Worm (Caenorhabditis elegans): Measurements from ENCODE around the gene T15B7.15.

DNA sequence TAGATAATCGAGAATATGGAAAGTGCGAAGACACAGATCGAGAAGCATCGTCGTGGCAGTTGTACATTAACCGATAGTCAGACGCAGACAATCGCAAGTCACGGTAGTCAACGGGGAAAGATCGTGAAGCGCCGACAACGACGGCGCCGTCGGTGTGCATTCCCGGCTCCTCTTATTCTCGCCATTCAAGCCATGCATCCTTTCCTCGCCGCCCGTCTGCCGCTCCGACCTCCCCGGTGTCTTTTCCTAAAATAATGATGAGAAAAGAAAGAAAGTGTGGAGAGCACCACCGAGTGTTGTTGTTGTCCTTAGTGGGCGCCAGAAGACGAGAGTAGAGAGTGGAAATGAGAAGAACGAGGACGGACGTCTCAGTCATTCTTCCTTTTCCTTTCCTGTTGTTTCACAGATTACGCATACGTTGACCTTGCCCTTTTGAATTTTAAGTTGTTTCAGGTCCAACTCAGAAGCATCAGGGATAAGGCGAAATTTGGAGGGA is 44.7 kb downstream of the T15B7.15 start, which contains the start of gene ZC404.1:
- no peak for TF ChIP-seq ceh-45 (GFP tag; IDR thresholded peaks at IDR 0.05)
- no peak for TF ChIP-seq hlh-15 (tag; optimal IDR thresholded peaks at IDR 0.05)
- no peak for TF ChIP-seq pha-4 (tag; optimal IDR thresholded peaks at IDR 0.05)
- no peak for TF ChIP-seq F13H6.1 (tag; optimal IDR thresholded peaks at IDR 0.05)
- TF ChIP-seq ceh-2 (tag; optimal IDR thresholded peaks at IDR 0.05) = no peak
- TF ChIP-seq unc-86 (tag; optimal IDR thresholded peaks at IDR 0.05) = no peak
- TF ChIP-seq hlh-6 (tag; optimal IDR thresholded peaks at IDR 0.05) = no peak
- peak; percentile 8 for TF ChIP-seq ceh-31 (tag; optimal IDR thresholded peaks at IDR 0.05)
- no peak for TF ChIP-seq nhr-11 (tag; optimal IDR thresholded peaks at IDR 0.05)
- TF ChIP-seq ceh-14 (tag; optimal IDR thresholded peaks at IDR 0.05) = no peak
- no peak for TF ChIP-seq ama-1 (optimal IDR thresholded peaks at IDR 0.05)
- no peak for TF ChIP-seq eyg-1 (tag; optimal IDR thresholded peaks at IDR 0.05)
- TF ChIP-seq nhr-232 (tag; optimal IDR thresholded peaks at IDR 0.05) = no peak

All from whole organism, late embryonic.